Worm (Caenorhabditis elegans) whole organism, late embryonic: ENCODE results near the gene pqe-1.

ENCODE experiments used
- C38D4.7 ChIP-seq: fragments of 200-800 bp; sonication (Bioruptor generic); optimal IDR thresholded peaks from 2 replicates; lab custom pipeline; 2018; ENCODE audit warnings: mild to moderate bottlenecking, missing genetic modification characterization, moderate library complexity, missing compliant biosample characterization
- K02D7.2 ChIP-seq: sonication (generic microtip); optimal IDR thresholded peaks from 2 replicates; lab custom pipeline; 2017; ENCODE audit warnings: mild to moderate bottlenecking, missing genetic modification characterization, missing compliant biosample characterization
- K09A11.1 ChIP-seq: sonication (generic microtip); optimal IDR thresholded peaks from 2 replicates; lab custom pipeline; 2017; ENCODE audit warnings: antibody characterized with exemption, mild to moderate bottlenecking, missing genetic modification characterization, missing compliant biosample characterization; ENCODE audit not compliant: insufficient read depth
- T23F11.4 ChIP-seq: fragments of 200-800 bp; sonication (Bioruptor generic); optimal IDR thresholded peaks from 2 replicates; lab custom pipeline; 2018; ENCODE audit warnings: mild to moderate bottlenecking, missing genetic modification characterization, missing compliant biosample characterization
- ahr-1 ChIP-seq: sonication (generic microtip); optimal IDR thresholded peaks from 2 replicates; lab custom pipeline; 2016; ENCODE audit warnings: missing genetic modification characterization, missing compliant biosample characterization
- ama-1 ChIP-seq: fragments of 150-350 bp; optimal IDR thresholded peaks from 2 replicates; lab custom pipeline; 2014
- ceh-14 ChIP-seq: sonication (generic microtip); optimal IDR thresholded peaks from 2 replicates; lab custom pipeline; 2016; ENCODE audit warnings: missing genotype, missing genetic modification characterization, missing compliant biosample characterization
- ceh-18 ChIP-seq: sonication (generic microtip); optimal IDR thresholded peaks from 2 replicates; lab custom pipeline; 2016; ENCODE audit warnings: missing genetic modification characterization, missing compliant biosample characterization
- ceh-2 ChIP-seq: sonication (generic microtip); optimal IDR thresholded peaks from 2 replicates; lab custom pipeline; 2016; ENCODE audit warnings: missing genotype, missing genetic modification characterization, missing compliant biosample characterization
- ceh-24 ChIP-seq: sonication (generic microtip); optimal IDR thresholded peaks from 2 replicates; lab custom pipeline; 2016; ENCODE audit warnings: mild to moderate bottlenecking, missing genetic modification characterization, missing compliant biosample characterization
- ceh-31 ChIP-seq: sonication (generic microtip); optimal IDR thresholded peaks from 2 replicates; lab custom pipeline; 2016; ENCODE audit warnings: missing genetic modification characterization, missing compliant biosample characterization
- ceh-34 ChIP-seq: sonication (generic microtip); optimal IDR thresholded peaks from 2 replicates; lab custom pipeline; 2016; ENCODE audit warnings: mild to moderate bottlenecking, missing genetic modification characterization, missing compliant biosample characterization
- ceh-45 ChIP-seq: fragments of 200-800 bp; sonication (Bioruptor generic); IDR thresholded peaks from 2 replicates; pipeline ENCODE4 v1.3.6; 2022; ENCODE audit warnings: missing genetic modification reagents, missing genetic modification characterization, missing compliant biosample characterization
- ceh-48 ChIP-seq: sonication (generic microtip); optimal IDR thresholded peaks from 2 replicates; lab custom pipeline; 2016; ENCODE audit warnings: missing genetic modification characterization, inconsistent platforms, missing compliant biosample characterization
- che-1 ChIP-seq: sonication (generic microtip); optimal IDR thresholded peaks from 2 replicates; lab custom pipeline; 2016; ENCODE audit warnings: mild to moderate bottlenecking, missing genetic modification characterization, missing compliant biosample characterization
- dmd-4 ChIP-seq: sonication (generic microtip); optimal IDR thresholded peaks from 2 replicates; lab custom pipeline; 2016; ENCODE audit warnings: borderline replicate concordance, missing genetic modification characterization, missing compliant biosample characterization
- elt-2 ChIP-seq: sonication (generic microtip); optimal IDR thresholded peaks from 2 replicates; lab custom pipeline; 2016; ENCODE audit warnings: missing genetic modification reagents, missing genetic modification characterization, missing compliant biosample characterization
- fkh-10 ChIP-seq: fragments of 150-350 bp; optimal IDR thresholded peaks from 2 replicates; lab custom pipeline; 2014; ENCODE audit warnings: missing biosample characterization, missing genetic modification reagents, missing genetic modification characterization
- hlh-13 ChIP-seq: fragments of 200-800 bp; sonication (Bioruptor generic); optimal IDR thresholded peaks from 2 replicates; lab custom pipeline; 2018; ENCODE audit warnings: mild to moderate bottlenecking, missing genetic modification characterization, missing compliant biosample characterization
- hlh-15 ChIP-seq: sonication (generic microtip); optimal IDR thresholded peaks from 2 replicates; lab custom pipeline; 2016; ENCODE audit warnings: missing genetic modification characterization, missing compliant biosample characterization
- hlh-30 ChIP-seq: sonication (generic microtip); optimal IDR thresholded peaks from 2 replicates; lab custom pipeline; 2017; ENCODE audit warnings: antibody characterized with exemption, missing genetic modification characterization, missing compliant biosample characterization; ENCODE audit not compliant: insufficient read depth
- hlh-8 ChIP-seq: sonication (generic microtip); optimal IDR thresholded peaks from 2 replicates; lab custom pipeline; 2016; ENCODE audit warnings: missing genotype, missing genetic modification characterization, missing compliant biosample characterization
- lin-11 ChIP-seq: fragments of 200-800 bp; sonication (Bioruptor generic); optimal IDR thresholded peaks from 2 replicates; lab custom pipeline; 2018; ENCODE audit warnings: mild to moderate bottlenecking, missing genetic modification characterization, missing compliant biosample characterization
- madf-2 ChIP-seq: sonication (generic microtip); optimal IDR thresholded peaks from 2 replicates; lab custom pipeline; 2017; ENCODE audit warnings: missing genetic modification characterization, missing compliant biosample characterization
- nfya-1 ChIP-seq: sonication (generic microtip); optimal IDR thresholded peaks from 2 replicates; lab custom pipeline; 2017; ENCODE audit warnings: missing genetic modification characterization, mild to moderate bottlenecking, missing compliant biosample characterization, antibody characterized with exemption, moderate library complexity
- nhr-232 ChIP-seq: sonication (generic microtip); optimal IDR thresholded peaks from 2 replicates; lab custom pipeline; 2016; ENCODE audit warnings: missing genetic modification characterization, missing compliant biosample characterization
- npax-4 ChIP-seq: sonication (generic microtip); optimal IDR thresholded peaks from 2 replicates; lab custom pipeline; 2016; ENCODE audit warnings: missing genetic modification characterization, missing compliant biosample characterization
- odd-2 ChIP-seq: sonication (generic microtip); optimal IDR thresholded peaks from 2 replicates; lab custom pipeline; 2017; ENCODE audit warnings: antibody characterized with exemption, mild to moderate bottlenecking, missing genetic modification characterization, missing compliant biosample characterization
- pat-9 ChIP-seq: fragments of 200-800 bp; sonication (Bioruptor generic); optimal IDR thresholded peaks from 2 replicates; lab custom pipeline; 2018; ENCODE audit warnings: mild to moderate bottlenecking, missing genetic modification characterization, moderate library complexity, missing compliant biosample characterization
- pha-2 ChIP-seq: sonication (generic microtip); optimal IDR thresholded peaks from 2 replicates; lab custom pipeline; 2017; ENCODE audit warnings: mild to moderate bottlenecking, missing genetic modification characterization, missing compliant biosample characterization
- rnt-1 ChIP-seq: sonication (generic microtip); optimal IDR thresholded peaks from 2 replicates; lab custom pipeline; 2016; ENCODE audit warnings: missing genetic modification characterization, missing compliant biosample characterization
- sdc-2 ChIP-seq: sonication (generic microtip); optimal IDR thresholded peaks from 2 replicates; lab custom pipeline; 2016; ENCODE audit warnings: missing genotype, missing genetic modification characterization, missing compliant biosample characterization
- sox-2 ChIP-seq: fragments of 200-800 bp; sonication (Bioruptor generic); IDR thresholded peaks from 2 replicates; pipeline ENCODE4 v1.3.6; 2022; ENCODE audit warnings: missing genetic modification reagents, missing genetic modification characterization, missing compliant biosample characterization
- tbx-7 ChIP-seq: sonication (generic microtip); optimal IDR thresholded peaks from 2 replicates; lab custom pipeline; 2016; ENCODE audit warnings: missing genotype, missing genetic modification characterization, missing compliant biosample characterization
- unc-3 ChIP-seq, 2 experiments: fragments of 200-800 bp in 1 of 2; sonication (Bioruptor generic) in 1 of 2; sonication (generic microtip) in 1 of 2; conservative IDR thresholded peaks in 1 of 2; optimal IDR thresholded peaks in 1 of 2; 2 replicates each; pipeline versions ENCODE4 v1.3.6 to Lab custom; 2016 to 2022; ENCODE audit warnings: missing compliant biosample characterization in 2 of 2, missing genetic modification characterization in 2 of 2, missing genetic modification reagents in 1 of 2
- unc-86 ChIP-seq: sonication (generic microtip); optimal IDR thresholded peaks from 2 replicates; lab custom pipeline; 2016; ENCODE audit warnings: missing genetic modification characterization, missing compliant biosample characterization
- zip-5 ChIP-seq: sonication (generic microtip); optimal IDR thresholded peaks from 2 replicates; lab custom pipeline; 2016; ENCODE audit warnings: missing genetic modification characterization, missing compliant biosample characterization
- ztf-16 ChIP-seq: sonication (generic microtip); optimal IDR thresholded peaks from 2 replicates; lab custom pipeline; 2017; ENCODE audit warnings: missing genetic modification characterization, missing compliant biosample characterization

The pqe-1 gene

DNA sequence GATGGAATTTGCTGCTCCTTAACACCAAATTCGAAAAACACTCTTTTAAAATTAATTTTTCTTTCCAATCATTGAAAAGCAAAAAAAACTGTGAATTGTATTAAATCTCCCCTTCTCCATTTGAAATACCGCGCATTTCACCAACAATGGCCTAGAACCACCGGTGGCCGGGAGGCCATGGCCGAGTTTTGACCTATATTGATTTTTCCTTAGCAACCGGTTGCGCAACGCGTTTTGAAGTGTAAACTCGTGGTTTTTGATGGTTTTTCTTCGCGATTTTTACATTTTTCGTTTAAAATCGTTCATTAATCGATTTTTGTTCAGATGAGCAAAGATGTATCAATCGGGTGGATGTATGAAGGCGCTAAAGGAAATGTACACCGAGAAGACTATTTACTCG is 2.8 kb upstream of the pqe-1 start, which contains the start of gene mog-3 (continued):
- TF ChIP-seq dmd-4 (tag; lab: Kevin White, UChicago) (no peak), sox-2 (GFP tag; lab: Robert Waterston, UW) (no peak), unc-3 (GFP tag; conservative IDR thresholded peaks at IDR 0.05; lab: Robert Waterston, UW) (peak; percentile 32; the same call in 1 of the 2 replicates), unc-3 (tag; optimal IDR thresholded peaks at IDR 0.05; lab: Kevin White, UChicago) (no peak), T23F11.4 (GFP tag; lab: Kevin White, UChicago) (no peak), hlh-30 (peak; percentile 12), zip-5 (peak; percentile 83), rnt-1 (tag; lab: Kevin White, UChicago) (peak; percentile 87), fkh-10 (GFP tag; lab: Kevin White, UChicago) (no peak), pat-9 (tag; lab: Kevin White, UChicago) (no peak), ceh-31 (tag; lab: Kevin White, UChicago) (peak; percentile 97), tbx-7 (peak; percentile 89), che-1 (tag; lab: Kevin White, UChicago) (no peak), ceh-48 (tag; lab: Kevin White, UChicago) (peak; percentile 98), ceh-34 (tag; lab: Kevin White, UChicago) (peak; percentile 33), K09A11.1 (tag; lab: Kevin White, UChicago) (no peak), hlh-15 (no peak), odd-2 (no peak), ceh-45 (GFP tag; lab: Robert Waterston, UW) (no peak), ceh-24 (tag; lab: Kevin White, UChicago) (no peak), ceh-2 (tag; lab: Kevin White, UChicago) (peak; percentile 92), K02D7.2 (no peak), ahr-1 (tag; lab: Kevin White, UChicago) (peak; percentile 3), hlh-13 (GFP tag; lab: Kevin White, UChicago) (peak; percentile 32), unc-86 (tag; lab: Kevin White, UChicago) (peak; percentile 17), nfya-1 (peak; percentile 51), ztf-16 (peak; percentile 30), npax-4 (tag; lab: Kevin White, UChicago) (no peak), pha-2 (no peak), C38D4.7 (no peak)

DNA sequence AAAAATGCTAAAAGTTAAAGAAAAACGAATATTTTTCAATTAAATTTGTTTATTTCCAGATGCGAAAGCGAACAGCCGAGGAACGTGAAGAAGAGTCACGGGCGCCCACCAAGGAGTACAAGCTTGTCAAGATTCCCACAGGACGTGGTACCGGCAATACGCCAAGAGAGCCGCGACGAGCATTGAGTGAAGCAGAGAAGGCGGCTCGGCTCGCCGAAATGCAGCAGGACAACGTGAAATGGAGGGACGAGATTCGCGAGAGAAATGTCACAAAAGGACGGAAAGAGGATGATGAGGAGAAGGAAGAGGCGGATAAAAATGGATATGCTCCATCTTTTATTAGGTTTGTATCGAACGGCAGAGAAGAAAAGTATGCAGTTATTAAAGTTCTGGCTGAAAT is 637 bp upstream of the pqe-1 start:
- no peak for TF ChIP-seq hlh-8 (tag; lab: Kevin White, UChicago)
- no peak for TF ChIP-seq nhr-232 (tag; lab: Kevin White, UChicago)
- TF ChIP-seq odd-2 = no peak
- no peak for TF ChIP-seq ceh-14
- no peak for TF ChIP-seq ceh-2 (tag; lab: Kevin White, UChicago)
- no peak for TF ChIP-seq ceh-18
- TF ChIP-seq ztf-16 = no peak
- TF ChIP-seq che-1 (tag; lab: Kevin White, UChicago) = no peak
- TF ChIP-seq elt-2 (tag; lab: Kevin White, UChicago) = no peak
- TF ChIP-seq C38D4.7 = no peak
- TF ChIP-seq sdc-2 (tag; lab: Kevin White, UChicago) = no peak
- TF ChIP-seq, all 69 proteins: peak for 0

DNA sequence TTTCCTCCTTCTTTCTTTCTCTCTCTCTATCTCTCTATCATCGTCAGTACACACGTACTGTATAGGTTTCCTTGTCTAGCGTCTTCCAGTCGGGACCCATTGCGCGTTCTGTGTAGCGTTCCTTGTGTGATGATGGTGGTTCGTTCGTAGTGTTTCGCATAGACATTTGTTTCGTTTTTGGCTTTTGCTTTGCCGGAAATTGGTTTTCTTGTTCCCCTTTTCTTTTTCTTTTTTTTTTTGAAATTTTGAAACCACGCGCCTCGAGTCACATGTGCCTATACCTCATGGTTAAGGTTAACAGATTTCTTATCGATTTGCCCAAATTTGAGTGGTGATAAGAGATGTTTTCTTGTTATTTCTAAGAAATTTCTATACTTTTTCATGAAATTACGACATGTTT is 7.6 kb downstream of the pqe-1 start:
- TF ChIP-seq hlh-30 = no peak
- TF ChIP-seq che-1 (tag; lab: Kevin White, UChicago) = no peak

DNA sequence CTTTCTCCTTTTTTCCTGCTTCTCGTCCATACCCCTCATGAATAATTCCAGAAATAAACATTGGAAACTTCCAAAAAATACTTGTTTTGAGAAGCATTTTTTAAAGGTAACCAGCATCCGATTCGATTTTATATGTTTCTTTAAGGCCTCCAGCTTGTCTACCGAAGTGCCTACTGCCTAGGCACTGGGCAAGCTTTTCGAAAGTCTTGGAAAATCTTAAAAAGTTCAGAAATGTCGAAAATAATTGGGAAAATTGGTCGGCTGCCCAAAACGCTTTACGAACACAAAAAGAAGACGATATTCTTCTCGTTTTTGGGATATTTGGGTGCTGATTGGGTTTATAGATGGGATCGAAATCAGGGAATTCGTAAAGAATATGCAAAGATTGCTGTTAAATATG is 10.6 kb downstream of the pqe-1 start, which contains the start of gene F52C9.3:
Gene F52C9.3 (plus strand): TSS at position 225 of the 400 bp plus-strand sequence.
- no peak for TF ChIP-seq unc-86 (tag; lab: Kevin White, UChicago)
- TF ChIP-seq madf-2 = no peak
- TF ChIP-seq tbx-7 = no peak
- no peak for TF ChIP-seq lin-11 (tag; lab: Kevin White, UChicago)
- TF ChIP-seq ceh-48 (tag; lab: Kevin White, UChicago) = no peak
- no peak for TF ChIP-seq pha-2
- TF ChIP-seq ama-1 (lab: Kevin White, UChicago) = no peak
- TF ChIP-seq ztf-16 = no peak
- no peak for TF ChIP-seq ceh-31 (tag; lab: Kevin White, UChicago)
- TF ChIP-seq, all 69 proteins: peak for 0
